Fruit fly (Drosophila melanogaster): ENCODE measurements around the gene Tfb5.

The Tfb5 gene

DNA sequence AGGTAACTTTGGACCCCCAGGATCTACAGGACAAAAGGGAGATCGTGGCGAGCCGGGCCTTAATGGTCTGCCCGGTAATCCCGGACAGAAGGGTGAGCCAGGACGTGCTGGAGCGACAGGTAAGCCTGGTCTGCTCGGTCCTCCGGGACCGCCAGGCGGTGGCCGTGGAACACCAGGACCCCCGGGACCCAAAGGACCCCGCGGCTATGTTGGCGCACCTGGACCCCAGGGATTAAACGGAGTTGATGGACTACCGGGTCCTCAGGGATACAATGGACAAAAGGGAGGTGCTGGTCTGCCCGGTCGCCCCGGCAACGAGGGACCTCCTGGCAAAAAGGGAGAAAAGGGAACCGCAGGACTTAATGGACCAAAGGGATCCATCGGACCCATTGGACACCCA, 21.3 kb upstream of the Tfb5 start:
- no peak for TF ChIP-seq CG8159 (tag; optimal IDR thresholded peaks at IDR 0.05)
- TF ChIP-seq CG17806 (tag; optimal IDR thresholded peaks at IDR 0.05): no peak
- TF ChIP-seq Snoo (tag; optimal IDR thresholded peaks at IDR 0.05): no peak
- TF ChIP-seq CG34367 (tag; optimal IDR thresholded peaks at IDR 0.05): no peak
- TF ChIP-seq CG13204 (GFP tag; optimal IDR thresholded peaks at IDR 0.05): no peak
- no peak for TF ChIP-seq CG32121 (GFP tag; IDR thresholded peaks at IDR 0.05)
- TF ChIP-seq Pif1B (GFP tag; optimal IDR thresholded peaks at IDR 0.05): no peak
- no peak for TF ChIP-seq rn (GFP tag; IDR thresholded peaks at IDR 0.05)
- no peak for TF ChIP-seq Ets98B (GFP tag; IDR thresholded peaks at IDR 0.05)
- no peak for TF ChIP-seq fd96Ca (GFP tag; IDR thresholded peaks at IDR 0.05)
- TF ChIP-seq CG9948 (tag; optimal IDR thresholded peaks at IDR 0.05): no peak
- no peak for TF ChIP-seq CG15710 (tag; optimal IDR thresholded peaks at IDR 0.05)
- no peak for TF ChIP-seq CG12605 (GFP tag; IDR thresholded peaks at IDR 0.05)
- TF ChIP-seq EcR (GFP tag; optimal IDR thresholded peaks at IDR 0.05): no peak

DNA sequence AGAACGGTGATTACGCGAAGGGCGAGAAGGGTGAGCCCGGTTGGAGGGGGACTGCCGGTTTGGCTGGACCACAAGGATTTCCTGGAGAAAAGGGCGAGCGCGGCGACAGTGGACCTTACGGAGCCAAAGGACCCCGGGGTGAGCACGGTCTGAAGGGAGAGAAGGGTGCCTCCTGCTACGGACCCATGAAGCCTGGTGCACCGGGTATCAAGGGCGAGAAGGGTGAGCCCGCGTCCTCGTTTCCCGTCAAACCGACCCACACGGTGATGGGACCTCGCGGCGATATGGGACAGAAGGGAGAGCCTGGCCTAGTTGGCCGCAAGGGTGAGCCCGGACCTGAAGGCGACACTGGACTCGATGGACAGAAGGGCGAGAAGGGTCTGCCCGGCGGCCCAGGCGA, 20.8 kb upstream of the Tfb5 start:
- TF ChIP-seq CG12605 (GFP tag; IDR thresholded peaks at IDR 0.05): no peak
- TF ChIP-seq CG15710 (tag; optimal IDR thresholded peaks at IDR 0.05): no peak
- no peak for TF ChIP-seq fd96Ca (GFP tag; IDR thresholded peaks at IDR 0.05)
- no peak for TF ChIP-seq Snoo (tag; optimal IDR thresholded peaks at IDR 0.05)
- no peak for TF ChIP-seq gl (tag; optimal IDR thresholded peaks at IDR 0.05)
- TF ChIP-seq CG8159 (tag; optimal IDR thresholded peaks at IDR 0.05): no peak
- TF ChIP-seq CG8301 (tag; optimal IDR thresholded peaks at IDR 0.05): no peak
- no peak for TF ChIP-seq CG10348 (GFP tag; IDR thresholded peaks at IDR 0.05)
- no peak for TF ChIP-seq rn (GFP tag; IDR thresholded peaks at IDR 0.05)
- no peak for TF ChIP-seq Pif1A (GFP tag; optimal IDR thresholded peaks at IDR 0.05)
- no peak for TF ChIP-seq EcR (GFP tag; optimal IDR thresholded peaks at IDR 0.05)
- TF ChIP-seq Pif1B (GFP tag; optimal IDR thresholded peaks at IDR 0.05): no peak
- TF ChIP-seq CG13204 (GFP tag; optimal IDR thresholded peaks at IDR 0.05): no peak

DNA sequence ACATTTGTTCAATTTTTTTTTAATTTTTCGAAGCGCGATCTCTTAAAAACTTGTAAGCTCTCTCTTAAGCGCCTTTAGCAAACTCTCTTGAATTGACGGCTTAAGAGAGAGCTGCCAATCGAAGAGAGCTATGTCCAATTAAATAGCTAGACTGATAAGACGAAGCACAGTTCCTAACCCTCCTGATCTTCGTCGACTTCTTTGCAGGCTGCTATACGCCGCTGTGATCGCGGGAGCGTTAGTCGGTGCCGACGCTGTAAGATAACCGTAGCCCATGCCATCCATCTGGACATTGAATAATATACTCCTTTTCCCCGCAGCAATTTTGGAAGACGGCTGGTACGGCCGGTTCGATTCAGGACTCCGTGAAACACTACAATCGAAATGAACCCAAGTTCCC, 19.9 kb upstream of the Tfb5 start:
- TF ChIP-seq EcR (GFP tag; optimal IDR thresholded peaks at IDR 0.05) (no peak), D1 (tag; optimal IDR thresholded peaks at IDR 0.05) (no peak), CG32121 (GFP tag; IDR thresholded peaks at IDR 0.05) (no peak), gl (tag; optimal IDR thresholded peaks at IDR 0.05) (no peak), CG10348 (GFP tag; IDR thresholded peaks at IDR 0.05) (no peak), CG14655 (GFP tag; optimal IDR thresholded peaks at IDR 0.05) (no peak), CG8159 (tag; optimal IDR thresholded peaks at IDR 0.05) (no peak), Snoo (tag; optimal IDR thresholded peaks at IDR 0.05) (no peak), fd96Ca (GFP tag; IDR thresholded peaks at IDR 0.05) (no peak), CG13204 (GFP tag; optimal IDR thresholded peaks at IDR 0.05) (no peak), CG12605 (GFP tag; IDR thresholded peaks at IDR 0.05) (no peak), CG4496 (GFP tag; IDR thresholded peaks at IDR 0.05) (no peak), Pif1B (GFP tag; optimal IDR thresholded peaks at IDR 0.05) (no peak), CG15710 (tag; optimal IDR thresholded peaks at IDR 0.05) (no peak), CG34367 (tag; optimal IDR thresholded peaks at IDR 0.05) (no peak), CG17806 (tag; optimal IDR thresholded peaks at IDR 0.05) (no peak), CG9948 (tag; optimal IDR thresholded peaks at IDR 0.05) (no peak), CG8301 (tag; optimal IDR thresholded peaks at IDR 0.05) (no peak)

DNA sequence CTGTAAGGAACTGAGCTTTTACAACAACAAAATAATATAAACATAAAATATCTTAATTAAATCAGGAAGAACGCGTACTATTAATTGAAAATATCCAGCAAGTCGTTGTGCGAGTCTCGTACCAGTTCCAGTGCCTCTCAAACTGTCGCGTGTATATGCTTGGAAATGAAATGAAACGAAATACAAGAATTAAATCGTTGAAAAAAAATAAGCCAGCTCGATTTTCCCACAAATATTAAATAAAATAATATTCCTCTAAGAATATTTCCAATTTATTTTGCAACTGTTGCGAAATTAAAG, 19.1 kb upstream of the Tfb5 start:
- TF ChIP-seq CG8159 (tag; optimal IDR thresholded peaks at IDR 0.05) (no peak), fd96Ca (GFP tag; IDR thresholded peaks at IDR 0.05) (no peak), CG34367 (tag; optimal IDR thresholded peaks at IDR 0.05) (no peak), CG13204 (GFP tag; optimal IDR thresholded peaks at IDR 0.05) (no peak), EcR (GFP tag; optimal IDR thresholded peaks at IDR 0.05) (no peak), CG12605 (GFP tag; IDR thresholded peaks at IDR 0.05) (no peak)

DNA sequence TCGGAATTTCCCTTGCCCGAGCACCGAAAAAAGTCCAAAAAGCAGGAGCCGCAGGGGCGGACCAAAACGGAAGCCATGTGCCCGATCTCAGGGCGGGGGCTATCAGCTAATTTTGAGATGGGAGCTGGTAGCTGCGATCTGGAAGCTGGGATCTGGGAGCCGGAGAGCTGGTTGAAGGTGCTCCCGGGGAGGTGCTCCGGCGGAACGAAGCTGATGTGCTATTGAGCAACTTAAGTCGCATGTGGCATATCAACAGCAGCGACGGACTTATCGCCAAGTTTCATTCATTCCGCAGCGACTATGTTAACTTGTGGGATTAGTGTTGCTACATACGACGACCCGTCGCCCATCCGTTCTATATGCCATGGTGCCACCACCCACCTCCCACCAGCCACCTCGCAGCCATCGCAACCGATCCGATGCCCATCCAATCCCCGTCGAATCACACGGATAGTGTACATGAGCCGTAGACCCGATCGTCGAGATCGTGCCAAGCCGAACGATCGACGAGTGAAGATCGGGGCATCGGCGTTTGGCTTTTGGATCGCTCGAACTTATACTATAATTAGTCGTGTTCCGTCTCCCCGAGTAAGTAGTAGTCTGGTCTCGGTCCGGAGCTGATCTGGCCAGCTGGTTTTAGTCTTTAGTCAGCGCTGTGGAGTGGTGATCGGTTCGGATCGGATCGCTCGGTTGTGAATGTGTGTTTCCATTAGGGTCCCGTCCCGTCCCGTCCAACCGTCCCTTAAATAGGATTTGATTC, 18.6 kb upstream of the Tfb5 start, which contains the start of gene Col4a1:
Col4a1 (plus strand) TSS at position 561 of the 760 bp plus-strand sequence.
- TF ChIP-seq CG17806 (tag; optimal IDR thresholded peaks at IDR 0.05): no peak
- no peak for TF ChIP-seq gl (tag; optimal IDR thresholded peaks at IDR 0.05)
- TF ChIP-seq fd96Ca (GFP tag; IDR thresholded peaks at IDR 0.05): no peak
- no peak for TF ChIP-seq CG8159 (tag; optimal IDR thresholded peaks at IDR 0.05)
- no peak for TF ChIP-seq CG15710 (tag; optimal IDR thresholded peaks at IDR 0.05)
- TF ChIP-seq Ets98B (GFP tag; IDR thresholded peaks at IDR 0.05): no peak
- no peak for TF ChIP-seq Pif1B (GFP tag; optimal IDR thresholded peaks at IDR 0.05)

DNA sequence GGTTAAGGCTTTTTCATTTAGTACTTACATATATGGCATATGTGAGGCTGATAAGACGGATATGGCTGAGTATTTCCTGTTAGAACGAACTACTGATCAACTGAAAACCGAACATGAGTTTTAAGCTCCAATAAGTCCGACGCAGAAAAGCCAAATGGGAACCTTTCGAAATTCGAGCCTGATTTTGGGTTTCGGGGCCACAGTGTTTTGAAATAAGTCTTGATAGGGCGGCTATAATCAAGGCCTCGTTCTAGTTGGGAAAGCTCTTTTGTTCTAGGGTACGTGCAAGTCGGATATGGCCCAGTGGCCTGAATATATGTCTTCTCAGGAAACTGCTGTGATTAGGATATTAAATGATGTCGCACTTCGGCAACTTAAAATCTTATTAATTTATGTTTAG, 17.5 kb upstream of the Tfb5 start, which contains the start of gene vkg:
vkg (minus strand) TSS at position 101 of the 400 bp plus-strand sequence.
- TF ChIP-seq Snoo (tag; optimal IDR thresholded peaks at IDR 0.05) (no peak), Pif1B (GFP tag; optimal IDR thresholded peaks at IDR 0.05) (no peak), gl (tag; optimal IDR thresholded peaks at IDR 0.05) (no peak), CG13204 (GFP tag; optimal IDR thresholded peaks at IDR 0.05) (no peak), CG8301 (tag; optimal IDR thresholded peaks at IDR 0.05) (no peak), EcR (GFP tag; optimal IDR thresholded peaks at IDR 0.05) (no peak), CG4496 (GFP tag; IDR thresholded peaks at IDR 0.05) (no peak)

Measured in whole organism, pupa.